Worm (Caenorhabditis elegans) whole organism, dauer: ENCODE measurements around the gene flp-20.

Experiments
- unc-62 ChIP-seq: sonication (generic microtip); optimal IDR thresholded peaks from 2 replicates; lab custom pipeline; 2017; ENCODE audit warnings: missing biosample characterization, missing genetic modification reagents, missing genetic modification characterization

The flp-20 gene

ce11 chrX:9349844-9350556 lies at the start of gene flp-20:
TSS of gene flp-20 (minus strand) at chrX:9349894.
- TF ChIP-seq unc-62 (GFP tag; lab: Kevin White, UChicago) = no peak

ce11 chrX:9397401-9397800 lies 47.7 kb upstream of the flp-20 start, which contains the start of gene fln-2:
TSS of gene fln-2 (plus strand) at chrX:9397701.
- no peak for TF ChIP-seq unc-62 (GFP tag; lab: Kevin White, UChicago)

ce11 chrX:9393750-9394149 lies 44.1 kb upstream of the flp-20 start, which contains the start of gene C23F12.9:
TSS of gene C23F12.9 (plus strand) at chrX:9394050.
- TF ChIP-seq unc-62 (GFP tag; lab: Kevin White, UChicago) = no peak

ce11 chrX:9391345-9391744 lies 41.7 kb upstream of the flp-20 start, which contains the start of gene C23F12.3:
TSS of gene C23F12.3 (plus strand) at chrX:9391645.
- no peak for TF ChIP-seq unc-62 (GFP tag; lab: Kevin White, UChicago)

ce11 chrX:9388686-9389085 lies 39.0 kb upstream of the flp-20 start:
- no peak for TF ChIP-seq unc-62 (GFP tag; lab: Kevin White, UChicago)

ce11 chrX:9387041-9387440 lies 37.3 kb upstream of the flp-20 start, which contains the start of gene C23F12.4:
TSS of gene C23F12.4 (plus strand) at chrX:9387341.
- no peak for TF ChIP-seq unc-62 (GFP tag; lab: Kevin White, UChicago)

ce11 chrX:9373729-9374128 lies 24.0 kb upstream of the flp-20 start:
- TF ChIP-seq unc-62 (GFP tag; lab: Kevin White, UChicago) = no peak

ce11 chrX:9372987-9373386 lies 23.3 kb upstream of the flp-20 start:
- TF ChIP-seq unc-62 (GFP tag; lab: Kevin White, UChicago) = no peak

- no peak for TF ChIP-seq unc-62 (GFP tag; lab: Kevin White, UChicago)
Observed at ce11 chrX:9372221-9372620, 22.5 kb upstream of the flp-20 start.

- no peak for TF ChIP-seq unc-62 (GFP tag; lab: Kevin White, UChicago)
Observed at ce11 chrX:9369927-9370326, 20.2 kb upstream of the flp-20 start.

ce11 chrX:9364501-9364900 lies 14.8 kb upstream of the flp-20 start, which contains the start of gene pkc-2:
TSS of gene pkc-2 (plus strand) at chrX:9364818.
- TF ChIP-seq unc-62 (GFP tag; lab: Kevin White, UChicago) = no peak

ce11 chrX:9364082-9364481 lies 14.4 kb upstream of the flp-20 start:
- TF ChIP-seq unc-62 (GFP tag; lab: Kevin White, UChicago) = no peak

- no peak for TF ChIP-seq unc-62 (GFP tag; lab: Kevin White, UChicago)
Observed at ce11 chrX:9361136-9361535, 11.4 kb upstream of the flp-20 start.

ce11 chrX:9347380-9347979 lies 2.2 kb downstream of the flp-20 start, which contains the start of gene oga-1:
TSS of gene oga-1 (minus strand) at chrX:9347430.
- no peak for TF ChIP-seq unc-62 (GFP tag; lab: Kevin White, UChicago)

- TF ChIP-seq unc-62 (GFP tag; lab: Kevin White, UChicago) = no peak
Observed at ce11 chrX:9338375-9338774, 11.3 kb downstream of the flp-20 start, which contains the start of gene apa-2. TSS of gene apa-2 (plus strand) at chrX:9338675.

ce11 chrX:9337832-9338231 lies 11.9 kb downstream of the flp-20 start:
- no peak for TF ChIP-seq unc-62 (GFP tag; lab: Kevin White, UChicago)
